Fruit fly (Drosophila melanogaster): ENCODE measurements around the gene CG6048.
A peak's percentile ranks its signal among the peaks of the same experiment; 100 is the strongest.

The CG6048 gene

dm6 chrX:5995951-5996350, 43.6 kb downstream of the CG6048 start:
- TF ChIP-seq CG8478 (optimal IDR thresholded peaks at IDR 0.05) (no peak), EcR (GFP tag; optimal IDR thresholded peaks at IDR 0.05) (no peak)

dm6 chrX:5997931-5998330, 45.6 kb downstream of the CG6048 start:
- TF ChIP-seq usp (GFP tag; optimal IDR thresholded peaks at IDR 0.05) (no peak), pan (optimal IDR thresholded peaks at IDR 0.05) (no peak), EcR (GFP tag; optimal IDR thresholded peaks at IDR 0.05) (no peak), Dll (optimal IDR thresholded peaks at IDR 0.05) (no peak), psq (optimal IDR thresholded peaks at IDR 0.05) (no peak), CG8478 (optimal IDR thresholded peaks at IDR 0.05) (no peak)

dm6 chrX:6000747-6001426, 48.5 kb downstream of the CG6048 start, which contains the start of gene CG4766:
Gene CG4766, minus strand, starts transcription at chrX:6000797.
- TF ChIP-seq Dll (optimal IDR thresholded peaks at IDR 0.05): peak; percentile 15
- TF ChIP-seq pan (optimal IDR thresholded peaks at IDR 0.05): no peak

All from whole organism.